Fruit fly (Drosophila melanogaster): ENCODE measurements around the gene CG15747.

DNA sequence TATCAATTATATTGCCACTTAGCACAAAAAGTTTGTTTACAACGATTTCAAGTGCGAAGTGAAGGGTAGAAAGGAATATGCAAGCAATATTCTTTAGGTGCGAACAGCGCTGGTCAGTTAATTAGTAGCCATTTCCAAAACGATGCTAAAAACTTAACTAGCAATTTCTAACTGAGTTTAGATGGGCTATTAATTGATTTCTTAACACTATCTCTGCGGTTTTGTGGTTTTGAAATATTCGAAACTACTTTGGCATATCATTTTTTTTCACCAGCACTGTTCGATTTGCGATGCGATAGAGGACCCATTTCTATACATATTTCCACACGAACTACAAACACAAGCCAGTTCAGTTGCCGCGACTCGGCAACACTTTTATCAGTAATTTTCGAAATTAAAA is 38.4 kb downstream of the CG15747 start:
- TF ChIP-seq Sin3A (optimal IDR thresholded peaks at IDR 0.05) (no peak), ttk (optimal IDR thresholded peaks at IDR 0.05) (no peak), psq (optimal IDR thresholded peaks at IDR 0.05) (no peak), Myc (optimal IDR thresholded peaks at IDR 0.05) (no peak), h (optimal IDR thresholded peaks at IDR 0.05) (no peak), insv (optimal IDR thresholded peaks at IDR 0.05) (no peak)

Measured in Kc167 (cell line).